Worm (Caenorhabditis elegans): ENCODE data around the gene nhr-207.
A peak's percentile ranks its signal among the peaks of the same experiment; 100 is the strongest.

Gene nhr-207

DNA sequence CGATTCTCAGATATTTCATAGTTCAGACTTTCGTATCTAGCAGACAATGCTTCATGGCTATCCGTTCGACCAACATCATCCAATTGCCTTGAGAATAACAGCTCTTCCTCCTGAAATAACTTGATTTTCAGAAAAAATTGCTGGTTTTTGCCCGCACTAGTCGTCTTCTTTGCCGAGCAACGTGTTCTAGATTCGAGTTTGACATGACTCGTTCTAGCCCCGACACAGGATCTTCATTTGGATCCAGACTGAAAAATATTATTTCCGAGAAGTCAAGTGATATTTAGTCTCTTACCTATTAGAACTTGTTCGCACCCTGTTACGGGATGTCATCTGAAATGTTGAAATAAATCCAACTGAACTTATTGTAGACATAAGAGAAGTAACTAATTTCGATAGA lies 32.9 kb upstream of the nhr-207 start, which contains the start of gene clh-6:
Gene clh-6 (minus strand): TSS at position 333 of the 400 bp plus-strand sequence.
- TF ChIP-seq ama-1 (optimal IDR thresholded peaks at IDR 0.05) (peak; percentile 41), fkh-6 (tag; optimal IDR thresholded peaks at IDR 0.05) (no peak)

DNA sequence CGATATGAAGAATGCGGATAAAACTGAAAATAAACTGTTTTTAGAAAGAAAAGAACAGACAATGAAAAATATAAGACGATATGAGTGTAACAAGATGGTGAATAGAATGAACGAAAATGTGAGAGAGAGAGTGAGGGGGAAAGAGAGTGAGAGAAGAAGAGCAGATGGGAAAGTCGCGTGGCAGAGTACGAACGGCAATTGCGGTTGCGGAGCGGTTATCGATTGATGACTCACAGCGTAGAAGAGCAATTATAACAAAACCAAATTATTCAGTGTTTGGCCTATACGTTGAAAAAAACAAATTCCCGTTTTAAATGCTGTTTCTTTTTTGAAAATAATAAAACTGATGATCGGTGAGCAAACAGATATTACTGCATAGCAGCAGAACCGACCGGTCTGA lies 30.6 kb upstream of the nhr-207 start, which contains the start of gene pqn-53:
Gene pqn-53 (minus strand): TSS at position 23 of the 400 bp plus-strand sequence.
- TF ChIP-seq unc-55 (GFP tag; optimal IDR thresholded peaks at IDR 0.05): peak; percentile 17
- TF ChIP-seq hlh-30 (tag; optimal IDR thresholded peaks at IDR 0.05; ENCODE audit: insufficient read depth): peak; percentile 65
- TF ChIP-seq rnt-1 (tag; optimal IDR thresholded peaks at IDR 0.05): peak; percentile 8
- no peak for TF ChIP-seq nfya-1 (tag; optimal IDR thresholded peaks at IDR 0.05)
- no peak for TF ChIP-seq sox-4 (tag; optimal IDR thresholded peaks at IDR 0.05)

DNA sequence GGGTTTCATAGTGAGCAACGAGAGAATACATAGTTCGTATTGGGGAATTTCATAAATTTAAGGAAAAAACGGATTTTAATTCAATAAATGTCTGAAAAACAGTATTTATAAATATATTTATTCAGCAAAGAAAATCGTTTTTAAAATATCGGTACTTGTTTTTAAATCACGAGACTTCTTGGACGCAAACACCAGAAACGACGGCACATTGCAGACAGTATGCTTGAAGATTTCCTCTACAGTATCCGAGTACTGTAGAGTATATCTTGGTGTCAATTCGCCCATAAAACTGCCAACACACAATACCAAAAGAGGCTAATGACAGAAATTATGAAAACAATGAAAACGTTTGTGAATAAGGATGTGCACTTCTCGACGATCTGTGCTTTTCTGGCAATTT lies 30.1 kb upstream of the nhr-207 start:
- peak; percentile 86 for TF ChIP-seq hlh-30 (tag; optimal IDR thresholded peaks at IDR 0.05; ENCODE audit: insufficient read depth)
- TF ChIP-seq lin-11 (tag; optimal IDR thresholded peaks at IDR 0.05): no peak

- TF ChIP-seq ceh-45 (GFP tag; IDR thresholded peaks at IDR 0.05) (no peak), ceh-34 (tag; optimal IDR thresholded peaks at IDR 0.05) (no peak), tbx-7 (tag; optimal IDR thresholded peaks at IDR 0.05) (no peak), tbx-2 (tag; optimal IDR thresholded peaks at IDR 0.05) (no peak), nhr-11 (tag; optimal IDR thresholded peaks at IDR 0.05) (no peak), elt-2 (tag; optimal IDR thresholded peaks at IDR 0.05) (no peak), ceh-6 (GFP tag; optimal IDR thresholded peaks at IDR 0.05) (no peak), che-1 (tag; optimal IDR thresholded peaks at IDR 0.05) (no peak), pag-3 (tag; optimal IDR thresholded peaks at IDR 0.05; ENCODE audit: borderline replicate concordance) (no peak), dmd-4 (tag; optimal IDR thresholded peaks at IDR 0.05; ENCODE audit: borderline replicate concordance) (no peak), unc-3 (GFP tag; conservative IDR thresholded peaks at IDR 0.05) (no peak), unc-3 (tag; optimal IDR thresholded peaks at IDR 0.05) (no peak), ceh-9 (tag; optimal IDR thresholded peaks at IDR 0.05) (no peak), ceh-31 (tag; optimal IDR thresholded peaks at IDR 0.05) (no peak)
These were observed 27.5 kb upstream of the nhr-207 start, which contains the start of gene kmo-2 for ce11 chrV:12068437-12068836. Gene kmo-2 (minus strand): TSS chrV:12068537.

DNA sequence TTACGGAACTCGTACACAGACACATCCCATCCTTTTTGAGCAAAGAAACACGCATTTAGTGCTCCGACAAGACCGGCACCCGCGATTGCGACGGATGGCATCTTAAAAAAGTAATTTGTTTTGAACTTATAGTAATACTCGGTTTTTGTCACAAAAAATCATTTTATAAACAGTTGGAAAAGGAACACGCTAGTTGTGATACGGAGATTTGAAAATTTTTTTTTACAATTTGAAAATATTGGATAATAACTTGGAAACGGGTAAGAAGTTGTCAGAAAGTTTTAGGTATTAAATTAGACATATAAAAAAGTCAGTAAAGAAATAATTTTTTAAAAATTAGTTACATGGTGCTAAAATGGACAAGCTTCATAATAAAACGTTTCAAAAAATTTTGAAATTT lies 25.5 kb upstream of the nhr-207 start, which contains the start of gene kmo-1:
Gene kmo-1 (minus strand): TSS at position 101 of the 400 bp plus-strand sequence.
- TF ChIP-seq fkh-6 (tag; optimal IDR thresholded peaks at IDR 0.05) (no peak), tbx-7 (tag; optimal IDR thresholded peaks at IDR 0.05) (no peak), sox-2 (GFP tag; IDR thresholded peaks at IDR 0.05) (no peak)

DNA sequence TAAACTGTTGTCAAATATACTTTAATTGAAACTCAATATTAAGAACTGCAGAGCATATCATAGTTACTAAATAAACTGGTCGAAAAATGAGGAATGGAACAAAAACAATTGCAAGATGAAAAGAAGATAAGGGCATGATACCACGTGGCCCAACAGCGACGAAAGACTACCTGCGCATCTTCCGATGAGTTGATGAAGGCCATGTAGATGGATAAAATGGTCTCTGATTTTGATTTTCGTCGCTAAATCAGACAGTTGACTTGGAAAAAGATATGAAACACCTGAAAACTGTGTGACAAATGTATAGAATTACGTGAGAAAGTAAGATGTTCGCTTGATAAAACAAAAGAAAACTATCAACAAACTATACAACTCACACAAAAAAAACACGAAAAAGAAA lies 24.5 kb upstream of the nhr-207 start:
- no peak for TF ChIP-seq tbx-7 (tag; optimal IDR thresholded peaks at IDR 0.05)
- no peak for TF ChIP-seq mec-3 (tag; optimal IDR thresholded peaks at IDR 0.05; ENCODE audit: borderline replicate concordance)
- TF ChIP-seq che-1 (tag; optimal IDR thresholded peaks at IDR 0.05): no peak
- TF ChIP-seq ttx-3 (tag; optimal IDR thresholded peaks at IDR 0.05): no peak
- TF ChIP-seq ceh-34 (tag; optimal IDR thresholded peaks at IDR 0.05): no peak
- no peak for TF ChIP-seq nhr-232 (tag; optimal IDR thresholded peaks at IDR 0.05)
- no peak for TF ChIP-seq hlh-15 (tag; optimal IDR thresholded peaks at IDR 0.05)
- TF ChIP-seq C38D4.7 (GFP tag; optimal IDR thresholded peaks at IDR 0.05): no peak
- no peak for TF ChIP-seq T23F11.4 (GFP tag; optimal IDR thresholded peaks at IDR 0.05)
- TF ChIP-seq ceh-48 (tag; optimal IDR thresholded peaks at IDR 0.05): no peak
- no peak for TF ChIP-seq ztf-16 (tag; optimal IDR thresholded peaks at IDR 0.05)
- TF ChIP-seq sdc-2 (tag; optimal IDR thresholded peaks at IDR 0.05): no peak
- TF ChIP-seq ahr-1 (tag; optimal IDR thresholded peaks at IDR 0.05): no peak
- TF ChIP-seq dmd-4 (tag; optimal IDR thresholded peaks at IDR 0.05; ENCODE audit: borderline replicate concordance): no peak
- no peak for TF ChIP-seq eyg-1 (tag; optimal IDR thresholded peaks at IDR 0.05)

Measured in whole organism, late embryonic.